Worm (Caenorhabditis elegans) whole organism, midembryonic: ENCODE results near the gene Y75B8A.25.

Experiments
- T22C8.4 ChIP-seq: fragments of 200-800 bp; sonication (Bioruptor generic); IDR thresholded peaks from 2 replicates; pipeline ENCODE4 v1.3.6; 2022; ENCODE audit warnings: missing genetic modification characterization, missing compliant biosample characterization
- flt-1 ChIP-seq: fragments of 200-800 bp; sonication (Bioruptor generic); IDR thresholded peaks from 2 replicates; pipeline ENCODE4 v1.3.6; 2022; ENCODE audit warnings: missing genetic modification characterization, missing compliant biosample characterization
- klf-2 ChIP-seq: fragments of 200-800 bp; sonication (Bioruptor generic); conservative IDR thresholded peaks from 2 replicates; pipeline ENCODE4 v1.3.6; 2022; ENCODE audit warnings: missing genetic modification reagents, missing genetic modification characterization, missing compliant biosample characterization
- ref-1 ChIP-seq: fragments of 200-800 bp; sonication (Bioruptor generic); conservative IDR thresholded peaks from 2 replicates; pipeline ENCODE4 v1.3.6; 2022; ENCODE audit warnings: missing genetic modification reagents, missing genetic modification characterization, missing compliant biosample characterization
- tab-1 ChIP-seq: fragments of 200-800 bp; sonication (Bioruptor generic); IDR thresholded peaks from 2 replicates; pipeline ENCODE4 v1.3.6; 2022; ENCODE audit warnings: missing genetic modification characterization, missing compliant biosample characterization
- ztf-23 ChIP-seq: fragments of 200-800 bp; sonication (Bioruptor generic); IDR thresholded peaks from 2 replicates; pipeline ENCODE4 v1.3.6; 2022; ENCODE audit warnings: missing genetic modification reagents, missing genetic modification characterization, missing compliant biosample characterization
- ztf-29 ChIP-seq: fragments of 200-800 bp; sonication (Bioruptor generic); IDR thresholded peaks from 2 replicates; pipeline ENCODE4 v1.3.6; 2022; ENCODE audit warnings: missing genetic modification reagents, missing genetic modification characterization, missing compliant biosample characterization

- no peak for TF ChIP-seq flt-1 (GFP tag; lab: Robert Waterston, UW)
- TF ChIP-seq klf-2 (GFP tag; lab: Robert Waterston, UW), result no peak
- TF ChIP-seq ref-1, result no peak
- TF ChIP-seq ztf-23 (GFP tag; lab: Robert Waterston, UW), result no peak
- TF ChIP-seq tab-1 (GFP tag; lab: Robert Waterston, UW), result no peak
- TF ChIP-seq T22C8.4 (GFP tag; lab: Robert Waterston, UW), result no peak
- TF ChIP-seq ztf-29 (GFP tag; lab: Robert Waterston, UW), result no peak
These were observed 26.5 kb upstream of the Y75B8A.25 start for ce11 chrIII:12247329-12247728.
